Fruit fly (Drosophila melanogaster) whole organism, embryonic: ENCODE data around the gene ATPsynC.

Experiments used
- Abd-B ChIP-seq: fragments of 200-800 bp; sonication (Bioruptor generic); optimal IDR thresholded peaks from 2 replicates; lab custom pipeline; 2018; ENCODE audit warnings: missing biosample characterization, mild to moderate bottlenecking, missing genetic modification characterization, moderate library complexity
- Blimp-1 ChIP-seq: fragments of 200-800 bp; sonication (Bioruptor generic); optimal IDR thresholded peaks from 3 replicates; lab custom pipeline; 2018; ENCODE audit warnings: missing biosample characterization, missing genetic modification characterization, mild to moderate bottlenecking, moderate library complexity, missing genetic modification reagents
- CG12071 ChIP-seq: fragments of 200-800 bp; sonication (Bioruptor generic); optimal IDR thresholded peaks from 3 replicates; lab custom pipeline; 2018; ENCODE audit warnings: missing biosample characterization, mild to moderate bottlenecking, missing genetic modification characterization
- CG13287 ChIP-seq: fragments of 200-800 bp; sonication (Bioruptor generic); IDR thresholded peaks from 2 replicates; pipeline ENCODE4 v1.3.6; 2022; ENCODE audit warnings: missing biosample characterization, missing genetic modification characterization; ENCODE audit not compliant: partially characterized antibody
- CG14860 ChIP-seq: fragments of 200-800 bp; sonication (Bioruptor generic); IDR thresholded peaks from 3 replicates; pipeline ENCODE4 v1.3.6; 2022; ENCODE audit warnings: missing biosample characterization, missing genetic modification characterization; ENCODE audit not compliant: partially characterized antibody
- CG15514 ChIP-seq: fragments of 200-800 bp; sonication (Bioruptor generic); optimal IDR thresholded peaks from 3 replicates; lab custom pipeline; 2017; ENCODE audit warnings: missing biosample characterization, missing genetic modification characterization, mild to moderate bottlenecking, moderate library complexity, missing genetic modification reagents
- CG1603 ChIP-seq: fragments of 200-800 bp; sonication (Bioruptor generic); optimal IDR thresholded peaks from 2 replicates; lab custom pipeline; 2019; ENCODE audit warnings: missing biosample characterization, mild to moderate bottlenecking, missing genetic modification characterization, moderate library complexity
- CG16813 ChIP-seq: fragments of 200-800 bp; sonication (Bioruptor generic); IDR thresholded peaks from 3 replicates; pipeline ENCODE4 v1.3.6; 2022; ENCODE audit warnings: missing biosample characterization, missing genetic modification characterization; ENCODE audit not compliant: partially characterized antibody
- CG16863 ChIP-seq: fragments of 200-800 bp; sonication (Bioruptor generic); optimal IDR thresholded peaks from 3 replicates; lab custom pipeline; 2016; ENCODE audit warnings: missing biosample characterization, missing genetic modification characterization
- CG17328 ChIP-seq: fragments of 200-800 bp; sonication (Bioruptor generic); IDR thresholded peaks from 2 replicates; pipeline ENCODE4 v1.3.6; 2022; ENCODE audit warnings: missing biosample characterization, missing genetic modification characterization
- CG17361 ChIP-seq: fragments of 200-800 bp; sonication (Bioruptor generic); IDR thresholded peaks from 3 replicates; pipeline ENCODE4 v1.3.6; 2022; ENCODE audit warnings: missing biosample characterization, missing genetic modification characterization
- CG33213 ChIP-seq: fragments of 200-800 bp; sonication (Bioruptor generic); optimal IDR thresholded peaks from 3 replicates; lab custom pipeline; 2016; ENCODE audit warnings: missing biosample characterization, missing genetic modification characterization
- CG34224 ChIP-seq: fragments of 200-800 bp; sonication (Bioruptor generic); IDR thresholded peaks from 3 replicates; pipeline ENCODE4 v1.3.6; 2022; ENCODE audit warnings: missing biosample characterization, missing genetic modification characterization; ENCODE audit not compliant: partially characterized antibody
- CG3995 ChIP-seq: fragments of 200-800 bp; sonication (Bioruptor generic); optimal IDR thresholded peaks from 3 replicates; lab custom pipeline; 2016; ENCODE audit warnings: missing biosample characterization, missing genetic modification characterization
- CG6813 ChIP-seq: fragments of 200-800 bp; sonication (Bioruptor generic); optimal IDR thresholded peaks from 2 replicates; lab custom pipeline; 2017; ENCODE audit warnings: missing biosample characterization, missing genetic modification characterization, mild to moderate bottlenecking, moderate library complexity, missing genetic modification reagents
- CG7928 ChIP-seq: fragments of 200-800 bp; sonication (Bioruptor generic); optimal IDR thresholded peaks from 2 replicates; lab custom pipeline; 2017; ENCODE audit warnings: missing biosample characterization, mild to moderate bottlenecking, missing genetic modification characterization
- CG9437 ChIP-seq: fragments of 200-800 bp; sonication (Bioruptor generic); optimal IDR thresholded peaks from 2 replicates; lab custom pipeline; 2018; ENCODE audit warnings: missing biosample characterization, mild to moderate bottlenecking, missing genetic modification characterization
- CG9797 ChIP-seq: fragments of 200-800 bp; sonication (Bioruptor generic); optimal IDR thresholded peaks from 3 replicates; lab custom pipeline; 2018; ENCODE audit warnings: missing biosample characterization, mild to moderate bottlenecking, missing genetic modification characterization
- CTCF ChIP-seq: fragments of 200-800 bp; sonication (Bioruptor generic); optimal IDR thresholded peaks from 2 replicates; lab custom pipeline; 2017; ENCODE audit warnings: missing biosample characterization, mild to moderate bottlenecking, missing genetic modification characterization, moderate library complexity
- Dll ChIP-seq: fragments of 200-800 bp; sonication (Bioruptor generic); IDR thresholded peaks from 4 replicates; pipeline ENCODE4 v1.3.6; 2022; ENCODE audit warnings: missing biosample characterization, missing genetic modification characterization; ENCODE audit not compliant: partially characterized antibody
- Doc3 ChIP-seq: fragments of 200-800 bp; sonication (Bioruptor generic); IDR thresholded peaks from 3 replicates; pipeline ENCODE4 v1.3.6; 2022; ENCODE audit warnings: missing biosample characterization, missing genetic modification characterization; ENCODE audit not compliant: partially characterized antibody
- Elba2 ChIP-seq: fragments of 200-800 bp; sonication (Bioruptor generic); optimal IDR thresholded peaks from 3 replicates; lab custom pipeline; 2016; ENCODE audit warnings: missing biosample characterization, missing genetic modification characterization
- Ets97D ChIP-seq: fragments of 200-800 bp; sonication (Bioruptor generic); optimal IDR thresholded peaks from 3 replicates; lab custom pipeline; 2016; ENCODE audit warnings: missing biosample characterization, missing genetic modification characterization
- Hey ChIP-seq: fragments of 200-800 bp; sonication (Bioruptor generic); optimal IDR thresholded peaks from 3 replicates; lab custom pipeline; 2018; ENCODE audit warnings: missing biosample characterization, mild to moderate bottlenecking, missing genetic modification characterization
- Med ChIP-seq: fragments of 200-800 bp; sonication (Bioruptor generic); peaks from one replicate; lab custom pipeline; 2016; ENCODE audit warnings: missing biosample characterization, missing genetic modification characterization, mild to moderate bottlenecking, inconsistent platforms, moderate library complexity
- Opbp ChIP-seq: fragments of 200-800 bp; sonication (Bioruptor generic); IDR thresholded peaks from 3 replicates; pipeline ENCODE4 v1.3.6; 2022; ENCODE audit warnings: missing biosample characterization, missing genetic modification characterization; ENCODE audit not compliant: partially characterized antibody
- Optix ChIP-seq: fragments of 200-800 bp; sonication (Bioruptor generic); IDR thresholded peaks from 3 replicates; pipeline ENCODE4 v1.3.6; 2022; ENCODE audit warnings: missing biosample characterization, missing genetic modification characterization
- Scr ChIP-seq: fragments of 200-800 bp; sonication (Bioruptor generic); IDR thresholded peaks from 2 replicates; pipeline ENCODE4 v1.3.6; 2022; ENCODE audit warnings: missing biosample characterization, missing genetic modification characterization; ENCODE audit not compliant: partially characterized antibody
- abd-A ChIP-seq: fragments of 200-800 bp; sonication (Bioruptor generic); optimal IDR thresholded peaks from 3 replicates; lab custom pipeline; 2019; ENCODE audit warnings: missing biosample characterization, mild to moderate bottlenecking, missing genetic modification characterization, moderate library complexity
- ash1 ChIP-seq: fragments of 200-800 bp; sonication (Bioruptor generic); optimal IDR thresholded peaks from 2 replicates; lab custom pipeline; 2018; ENCODE audit warnings: missing biosample characterization, mild to moderate bottlenecking, missing genetic modification characterization
- bbx ChIP-seq: fragments of 200-800 bp; sonication (Bioruptor generic); IDR thresholded peaks from 2 replicates; pipeline ENCODE4 v1.3.6; 2022; ENCODE audit warnings: missing biosample characterization, missing genetic modification characterization; ENCODE audit not compliant: partially characterized antibody
- chinmo ChIP-seq: fragments of 200-800 bp; sonication (Bioruptor generic); IDR thresholded peaks from 4 replicates; pipeline ENCODE4 v1.3.6; 2022; ENCODE audit warnings: missing biosample characterization, missing genetic modification characterization; ENCODE audit not compliant: partially characterized antibody
- crp ChIP-seq, 2 experiments: fragments of 200-800 bp; sonication (Bioruptor generic); optimal IDR thresholded peaks; 2 replicates in 1 of 2; 3 replicates in 1 of 2; lab custom pipeline; 2017; ENCODE audit warnings: missing biosample characterization in 2 of 2, missing genetic modification characterization in 2 of 2, mild to moderate bottlenecking in 1 of 2, moderate library complexity in 1 of 2
- dm ChIP-seq: fragments of 200-800 bp; sonication (Bioruptor generic); optimal IDR thresholded peaks from 3 replicates; lab custom pipeline; 2016; ENCODE audit warnings: missing biosample characterization, missing genetic modification characterization
- gfzf ChIP-seq: fragments of 200-800 bp; sonication (Bioruptor generic); optimal IDR thresholded peaks from 2 replicates; lab custom pipeline; 2016; ENCODE audit warnings: missing biosample characterization, mild to moderate bottlenecking, missing genetic modification characterization, moderate library complexity
- gsb-n ChIP-seq: fragments of 200-800 bp; sonication (Bioruptor generic); optimal IDR thresholded peaks from 3 replicates; lab custom pipeline; 2018; ENCODE audit warnings: missing biosample characterization, mild to moderate bottlenecking, missing genetic modification characterization
- kah ChIP-seq: fragments of 200-800 bp; sonication (Bioruptor generic); optimal IDR thresholded peaks from 2 replicates; lab custom pipeline; 2018; ENCODE audit warnings: missing biosample characterization, mild to moderate bottlenecking, missing genetic modification characterization
- lola ChIP-seq, 3 experiments: fragments of >200 bp in 2 of 3; fragments of 200-800 bp in 1 of 3; sonication (Bioruptor generic) in 1 of 3; optimal IDR thresholded peaks; 2 replicates each; lab custom pipeline; 2017 to 2019; ENCODE audit warnings: missing biosample characterization in 3 of 3, missing genetic modification characterization in 3 of 3, mild to moderate bottlenecking in 1 of 3, moderate library complexity in 1 of 3
- lov ChIP-seq, 2 experiments: fragments of 200-800 bp in 1 of 2; fragments of >200 bp in 1 of 2; sonication (Bioruptor generic) in 1 of 2; IDR thresholded peaks in 1 of 2; optimal IDR thresholded peaks in 1 of 2; 2 replicates in 1 of 2; 3 replicates in 1 of 2; pipeline versions ENCODE4 v1.3.6 to Lab custom; 2017 to 2022; ENCODE audit warnings: missing biosample characterization in 1 of 2, missing genetic modification characterization in 1 of 2
- mirr ChIP-seq: fragments of 200-800 bp; sonication (Bioruptor generic); optimal IDR thresholded peaks from 3 replicates; lab custom pipeline; 2018; ENCODE audit warnings: missing biosample characterization, mild to moderate bottlenecking, missing genetic modification characterization
- nmo ChIP-seq: fragments of 200-800 bp; sonication (Bioruptor generic); optimal IDR thresholded peaks from 2 replicates; lab custom pipeline; 2018; ENCODE audit warnings: missing biosample characterization, mild to moderate bottlenecking, missing genetic modification characterization, moderate library complexity
- pzg ChIP-seq: fragments of 200-800 bp; sonication (Bioruptor generic); optimal IDR thresholded peaks from 3 replicates; lab custom pipeline; 2018; ENCODE audit warnings: missing biosample characterization, mild to moderate bottlenecking, missing genetic modification characterization, moderate library complexity
- row ChIP-seq: fragments of 200-800 bp; sonication (Bioruptor generic); IDR thresholded peaks from 3 replicates; pipeline ENCODE4 v1.3.6; 2022; ENCODE audit warnings: missing biosample characterization, missing genetic modification characterization
- sna ChIP-seq: fragments of 200-800 bp; sonication (Bioruptor generic); IDR thresholded peaks from 2 replicates; pipeline ENCODE4 v1.3.6; 2022; ENCODE audit warnings: missing biosample characterization, missing genetic modification characterization; ENCODE audit not compliant: partially characterized antibody
- stwl ChIP-seq: fragments of 200-800 bp; sonication (Bioruptor generic); optimal IDR thresholded peaks from 3 replicates; lab custom pipeline; 2018; ENCODE audit warnings: missing biosample characterization, mild to moderate bottlenecking, missing genetic modification characterization, moderate library complexity
- unc-4 ChIP-seq: fragments of 200-800 bp; sonication (Bioruptor generic); IDR thresholded peaks from 2 replicates; pipeline ENCODE4 v1.3.6; 2022; ENCODE audit warnings: missing biosample characterization, missing genetic modification characterization; ENCODE audit not compliant: partially characterized antibody
- wek ChIP-seq: fragments of 200-800 bp; sonication (Bioruptor generic); optimal IDR thresholded peaks from 3 replicates; lab custom pipeline; 2018; ENCODE audit warnings: missing biosample characterization, mild to moderate bottlenecking, missing genetic modification characterization, moderate library complexity

Gene ATPsynC

DNA sequence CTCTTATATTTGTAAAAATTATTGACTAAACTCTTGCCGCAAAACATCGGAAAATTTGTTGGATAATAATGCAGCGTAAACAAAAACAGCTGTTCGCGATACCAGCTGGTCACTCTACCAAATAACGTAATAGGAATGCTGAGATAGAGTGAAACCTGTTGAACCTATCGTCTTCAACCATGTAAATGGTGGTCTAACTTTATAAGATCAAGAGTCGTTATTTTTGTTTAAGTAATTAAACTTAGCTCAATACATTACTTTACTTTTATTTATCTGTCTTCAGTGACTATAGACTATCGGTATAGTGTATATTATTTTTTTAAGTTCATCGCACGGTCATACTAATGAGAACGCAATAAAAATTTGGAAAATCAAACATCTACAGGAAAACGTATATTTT is 35.4 kb upstream of the ATPsynC start, which contains the start of the genes CG1750 and spn-F (continued):
- TF ChIP-seq CG6813 (GFP tag; lab: Kevin White, UChicago) = no peak
- TF ChIP-seq CG16863 (GFP tag; lab: Kevin White, UChicago) = no peak
- TF ChIP-seq CG34224 (GFP tag; lab: Robert Waterston, UW) = peak; percentile 49; the same call in 2 of the 3 replicates
- TF ChIP-seq CG12071 = no peak
- peak; percentile 81 for TF ChIP-seq gfzf
- TF ChIP-seq Opbp (GFP tag; lab: Robert Waterston, UW) = 0 out of 3 replicates have a peak, but pooled peaks have one; percentile 36
- no peak for TF ChIP-seq abd-A (tag; lab: Kevin White, UChicago)
- TF ChIP-seq Med (GFP tag; lab: Kevin White, UChicago) = peak; percentile 58
- TF ChIP-seq Dll = peak; percentile 89
- 0 out of 4 replicates have a peak, but pooled peaks have one; percentile 60 for TF ChIP-seq chinmo (GFP tag; lab: Robert Waterston, UW)
- TF ChIP-seq Scr = peak; percentile 78
- TF ChIP-seq pzg (GFP tag; lab: Kevin White, UChicago) = peak; percentile 61
- TF ChIP-seq dm (GFP tag; lab: Kevin White, UChicago) = no peak
- TF ChIP-seq CG9437 (GFP tag; lab: Kevin White, UChicago) = peak; percentile 99
- no peak for TF ChIP-seq CG17328
- peak; percentile 74 for TF ChIP-seq unc-4
- TF ChIP-seq Ets97D = no peak
- TF ChIP-seq CG33213 = no peak
- TF ChIP-seq lov (optimal IDR thresholded peaks at IDR 0.05; lab: Kevin White, UChicago) = no peak
- TF ChIP-seq lov (GFP tag; IDR thresholded peaks at IDR 0.05; lab: Robert Waterston, UW) = no peak
- TF ChIP-seq crp (GFP tag; optimal IDR thresholded peaks at IDR 0.05; lab: Kevin White, UChicago) = peak; percentile 81 to 95
- peak; percentile 33 for TF ChIP-seq Abd-B (GFP tag; lab: Kevin White, UChicago)
- peak; percentile 75 for TF ChIP-seq CG9797 (GFP tag; lab: Kevin White, UChicago)
- peak; percentile 66 for TF ChIP-seq Elba2 (GFP tag; lab: Kevin White, UChicago)
- no peak for TF ChIP-seq CG7928 (GFP tag; lab: Kevin White, UChicago)
- peak; percentile 32 for TF ChIP-seq nmo (GFP tag; lab: Kevin White, UChicago)
- peak; percentile 2 for TF ChIP-seq kah (GFP tag; lab: Kevin White, UChicago)
- peak; percentile 49; the same call in 2 of the 3 replicates for TF ChIP-seq CG14860 (GFP tag; lab: Robert Waterston, UW)
- TF ChIP-seq bbx = peak; percentile 48; the same call in 1 of the 2 replicates
- no peak for TF ChIP-seq Blimp-1 (GFP tag; lab: Kevin White, UChicago)
- TF ChIP-seq stwl = peak; percentile 64
- TF ChIP-seq Optix (GFP tag; lab: Robert Waterston, UW) = no peak
- peak in 1 of 3 experiments; percentile 1 for TF ChIP-seq lola (GFP tag; optimal IDR thresholded peaks at IDR 0.05; lab: Kevin White, UChicago)
- 0 out of 3 replicates have a peak, but pooled peaks have one; percentile 19 for TF ChIP-seq CG17361
- TF ChIP-seq CG15514 (GFP tag; lab: Kevin White, UChicago) = peak; percentile 23
- TF ChIP-seq wek (GFP tag; lab: Kevin White, UChicago) = no peak
- peak; percentile 85 for TF ChIP-seq sna
- TF ChIP-seq CG3995 (GFP tag; lab: Kevin White, UChicago) = peak; percentile 84
- peak; percentile 75 for TF ChIP-seq row
- TF ChIP-seq mirr (GFP tag; lab: Kevin White, UChicago) = no peak
- TF ChIP-seq Doc3 (GFP tag; lab: Robert Waterston, UW) = peak; percentile 76
- TF ChIP-seq CG1603 (tag; lab: Kevin White, UChicago) = peak; percentile 5
- TF ChIP-seq CTCF (GFP tag; lab: Kevin White, UChicago) = peak; percentile 1
- no peak for TF ChIP-seq Hey
- peak; percentile 59 for TF ChIP-seq CG16813
- no peak for TF ChIP-seq ash1
- TF ChIP-seq gsb-n (tag; lab: Kevin White, UChicago) = peak; percentile 54
- TF ChIP-seq CG13287 = peak; percentile 82
